Worm (Caenorhabditis elegans) whole organism, L2 larva: ENCODE measurements around the gene nhr-87.

Source experiments
- elt-1 ChIP-seq: fragments of 150-350 bp; optimal IDR thresholded peaks from 2 replicates; lab custom pipeline; 2014; ENCODE audit warnings: missing biosample characterization, missing genetic modification characterization
- elt-3 ChIP-seq: sonication (generic microtip); optimal IDR thresholded peaks from 2 replicates; lab custom pipeline; 2017; ENCODE audit warnings: missing biosample characterization, missing genetic modification characterization
- lin-13 ChIP-seq: fragments of 150-350 bp; optimal IDR thresholded peaks from 2 replicates; lab custom pipeline; 2014; ENCODE audit warnings: missing biosample characterization, missing genetic modification reagents, missing genetic modification characterization
- mdl-1 ChIP-seq, 2 experiments: fragments of 150-350 bp in 1 of 2; sonication (generic microtip) in 1 of 2; optimal IDR thresholded peaks; 2 replicates each; lab custom pipeline; 2017; ENCODE audit warnings: missing biosample characterization in 2 of 2, missing genetic modification characterization in 2 of 2
- nhr-11 ChIP-seq: fragments of 150-350 bp; optimal IDR thresholded peaks from 2 replicates; lab custom pipeline; 2014; ENCODE audit warnings: missing biosample characterization, missing genetic modification characterization
- nhr-6 ChIP-seq: fragments of 150-350 bp; optimal IDR thresholded peaks from 2 replicates; lab custom pipeline; 2014; ENCODE audit warnings: missing biosample characterization, missing genetic modification characterization
- snpc-4 ChIP-seq: fragments of 150-350 bp; optimal IDR thresholded peaks from 2 replicates; lab custom pipeline; 2014; ENCODE audit warnings: missing biosample characterization, missing genetic modification characterization
- unc-39 ChIP-seq: fragments of 150-350 bp; optimal IDR thresholded peaks from 2 replicates; lab custom pipeline; 2014; ENCODE audit warnings: missing biosample characterization, missing genetic modification characterization
- ztf-1 ChIP-seq: fragments of 200-800 bp; sonication (Bioruptor generic); conservative IDR thresholded peaks from 2 replicates; pipeline ENCODE4 v1.3.6; 2022; ENCODE audit warnings: missing genetic modification characterization, missing compliant biosample characterization

DNA sequence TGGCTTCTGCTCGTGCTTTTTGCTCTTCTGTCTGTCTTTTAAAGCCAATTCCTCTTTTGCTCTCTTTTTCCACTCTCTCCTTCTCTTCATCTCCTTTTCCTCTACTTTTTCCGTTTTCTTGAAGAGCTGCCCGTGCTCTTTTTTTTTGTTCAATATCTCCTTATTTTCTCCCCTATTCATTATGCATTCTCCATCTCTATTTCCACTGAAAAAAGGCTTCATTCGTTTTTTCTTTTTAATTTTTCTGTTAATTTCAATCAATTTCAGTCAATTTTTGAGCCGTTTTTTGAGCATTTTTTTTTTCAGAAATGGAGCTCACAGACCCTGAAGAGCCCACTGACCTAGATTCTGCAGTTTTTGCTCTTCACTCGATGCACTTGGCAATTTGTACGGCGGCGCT is 48.6 kb downstream of the nhr-87 start, which contains the start of gene Y41D4B.1:
- TF ChIP-seq ztf-1 (no peak), snpc-4 (no peak), lin-13 (GFP tag; lab: Kevin White, UChicago) (no peak), unc-39 (no peak), nhr-11 (tag; lab: Kevin White, UChicago) (no peak), elt-1 (tag; lab: Kevin White, UChicago) (no peak), elt-3 (tag; lab: Kevin White, UChicago) (no peak), nhr-6 (tag; lab: Kevin White, UChicago) (no peak), mdl-1 (tag; optimal IDR thresholded peaks at IDR 0.05; lab: Kevin White, UChicago) (no peak)
